Worm (Caenorhabditis elegans): Measurements from ENCODE around the gene C10C6.3.

The C10C6.3 gene

ce11 chrIV:11474067-11474466 is 9.0 kb upstream of the C10C6.3 start (continued):
- TF ChIP-seq ceh-20 (GFP tag; IDR thresholded peaks at IDR 0.05) (peak; percentile 87), zag-1 (tag; optimal IDR thresholded peaks at IDR 0.05) (no peak), egl-43 (GFP tag; IDR thresholded peaks at IDR 0.05) (peak; percentile 99), dve-1 (tag; optimal IDR thresholded peaks at IDR 0.05; ENCODE audit: insufficient read depth) (peak; percentile 75), ztf-11 (tag; optimal IDR thresholded peaks at IDR 0.05) (no peak), zip-11 (GFP tag; IDR thresholded peaks at IDR 0.05) (peak; percentile 90), D1046.2 (GFP tag; IDR thresholded peaks at IDR 0.05) (peak; percentile 93), unc-39 (tag; optimal IDR thresholded peaks at IDR 0.05) (no peak), zip-2 (tag; optimal IDR thresholded peaks at IDR 0.05) (no peak), tra-1 (GFP tag; IDR thresholded peaks at IDR 0.05) (peak; percentile 96), ama-1 (optimal IDR thresholded peaks at IDR 0.05) (no peak), nhr-48 (tag; optimal IDR thresholded peaks at IDR 0.05) (peak; percentile 68), nhr-77 (tag; optimal IDR thresholded peaks at IDR 0.05) (no peak), T26A8.4 (GFP tag; IDR thresholded peaks at IDR 0.05) (peak; percentile 90), nhr-25 (tag; optimal IDR thresholded peaks at IDR 0.05; ENCODE audit: borderline replicate concordance, insufficient read depth) (no peak), sdz-12 (GFP tag; optimal IDR thresholded peaks at IDR 0.05) (peak; percentile 91), nhr-41 (GFP tag; IDR thresholded peaks at IDR 0.05) (peak; percentile 87), saeg-2 (GFP tag; IDR thresholded peaks at IDR 0.05) (peak; percentile 86), ces-1 (GFP tag; optimal IDR thresholded peaks at IDR 0.05) (no peak), hmg-1.1 (GFP tag; IDR thresholded peaks at IDR 0.05) (peak; percentile 91), pha-4 (GFP tag; IDR thresholded peaks at IDR 0.05) (peak; percentile 95; the same call in 1 of the 2 replicates), pha-4 (tag; optimal IDR thresholded peaks at IDR 0.05) (no peak), dmd-6 (GFP tag; IDR thresholded peaks at IDR 0.05) (peak; percentile 75), Y48G9A.11 (GFP tag; IDR thresholded peaks at IDR 0.05) (peak; percentile 88), ztf-7 (tag; optimal IDR thresholded peaks at IDR 0.05) (peak; percentile 45), nhr-76 (tag; optimal IDR thresholded peaks at IDR 0.05) (no peak), unc-130 (GFP tag; optimal IDR thresholded peaks at IDR 0.05) (peak; percentile 87), fkh-10 (GFP tag; optimal IDR thresholded peaks at IDR 0.05) (no peak), aly-2 (tag; optimal IDR thresholded peaks at IDR 0.05) (peak; percentile 81), attf-4 (tag; optimal IDR thresholded peaks at IDR 0.05) (no peak), ceh-82 (tag; optimal IDR thresholded peaks at IDR 0.05) (no peak), lin-1 (GFP tag; IDR thresholded peaks at IDR 0.05) (peak; percentile 93), rbr-2 (tag; optimal IDR thresholded peaks at IDR 0.05) (peak; percentile 77), nhr-102 (tag; optimal IDR thresholded peaks at IDR 0.05) (peak; percentile 76), gei-8 (GFP tag; optimal IDR thresholded peaks at IDR 0.05) (peak; percentile 97), F37D6.2 (tag; optimal IDR thresholded peaks at IDR 0.05) (peak; percentile 46), daf-12 (tag; optimal IDR thresholded peaks at IDR 0.05) (no peak), set-16 (GFP tag; IDR thresholded peaks at IDR 0.05) (peak; percentile 74), zfp-3 (GFP tag; conservative IDR thresholded peaks at IDR 0.05) (peak; percentile 90; the same call in 1 of the 2 replicates)

DNA sequence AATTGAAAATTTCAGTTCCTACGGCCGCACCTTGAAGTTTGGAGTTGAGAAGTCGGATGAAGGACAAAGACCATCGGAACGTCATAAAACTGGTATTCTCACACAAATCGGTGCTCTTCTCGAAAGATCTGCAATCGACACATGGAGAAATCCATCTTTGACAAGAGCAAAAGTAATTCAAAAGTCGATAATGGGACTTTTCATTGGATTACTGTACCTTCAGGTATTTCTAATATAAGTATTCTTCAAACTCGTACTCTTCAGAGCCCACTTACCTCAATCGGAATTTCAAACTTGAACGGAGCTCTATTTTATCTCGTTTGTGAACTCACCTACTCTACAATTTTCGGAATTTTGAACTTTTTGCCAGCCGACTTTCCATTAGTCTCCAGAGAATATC is 7.0 kb upstream of the C10C6.3 start:
- TF ChIP-seq unc-62 (GFP tag; optimal IDR thresholded peaks at IDR 0.05 in 1 of 2): peak in 1 of 2 experiments; percentile 87
- TF ChIP-seq unc-62 (tag; optimal IDR thresholded peaks at IDR 0.05): no peak
- TF ChIP-seq hlh-30 (tag; optimal IDR thresholded peaks at IDR 0.05; ENCODE audit: insufficient read depth): no peak

All from whole organism, L4 larva.